Worm (Caenorhabditis elegans) whole organism, L2 larva: ENCODE data around the gene pps-1.

Experiments
- C34F6.9 ChIP-seq: fragments of 150-350 bp; optimal IDR thresholded peaks from 2 replicates; lab custom pipeline; 2014; ENCODE audit warnings: missing biosample characterization, missing genetic modification characterization
- F13H6.1 ChIP-seq: sonication (generic microtip); optimal IDR thresholded peaks from 2 replicates; lab custom pipeline; 2016; ENCODE audit warnings: missing genetic modification characterization, missing compliant biosample characterization
- R02D3.7 ChIP-seq: fragments of 150-350 bp; optimal IDR thresholded peaks from 2 replicates; lab custom pipeline; 2014; ENCODE audit warnings: missing biosample characterization, missing genetic modification characterization
- Y55F3AM.14 ChIP-seq: fragments of 200-800 bp; sonication (Bioruptor generic); optimal IDR thresholded peaks from 2 replicates; lab custom pipeline; 2018; ENCODE audit warnings: mild to moderate bottlenecking, missing genetic modification characterization, missing compliant biosample characterization
- alr-1 ChIP-seq: fragments of 150-350 bp; optimal IDR thresholded peaks from 2 replicates; lab custom pipeline; 2014; ENCODE audit warnings: missing biosample characterization, missing genetic modification characterization
- ama-1 ChIP-seq: fragments of 150-350 bp; optimal IDR thresholded peaks from 2 replicates; lab custom pipeline; 2018; ENCODE audit warnings: inconsistent platforms
- blmp-1 ChIP-seq: sonication (generic microtip); optimal IDR thresholded peaks from 2 replicates; lab custom pipeline; 2017; ENCODE audit warnings: missing genetic modification characterization, mild to moderate bottlenecking, missing compliant biosample characterization, antibody characterized with exemption, moderate library complexity; ENCODE audit not compliant: insufficient read depth
- ceh-16 ChIP-seq: fragments of 150-350 bp; optimal IDR thresholded peaks from 2 replicates; lab custom pipeline; 2014; ENCODE audit warnings: missing biosample characterization, missing genetic modification characterization
- ceh-82 ChIP-seq: fragments of 150-350 bp; optimal IDR thresholded peaks from 2 replicates; lab custom pipeline; 2014; ENCODE audit warnings: missing biosample characterization, missing genetic modification characterization
- crh-2 ChIP-seq: sonication (generic microtip); optimal IDR thresholded peaks from 2 replicates; lab custom pipeline; 2017; ENCODE audit warnings: missing biosample characterization, missing genetic modification characterization
- dmd-4 ChIP-seq: sonication (generic microtip); optimal IDR thresholded peaks from 2 replicates; lab custom pipeline; 2017; ENCODE audit warnings: missing biosample characterization, missing genetic modification characterization
- egl-27 ChIP-seq: sonication (generic microtip); optimal IDR thresholded peaks from 3 replicates; lab custom pipeline; 2017; ENCODE audit warnings: missing biosample characterization, missing genetic modification reagents, missing genetic modification characterization
- elt-1 ChIP-seq: fragments of 150-350 bp; optimal IDR thresholded peaks from 2 replicates; lab custom pipeline; 2014; ENCODE audit warnings: missing biosample characterization, missing genetic modification characterization
- gmeb-1 ChIP-seq: fragments of 150-350 bp; optimal IDR thresholded peaks from 2 replicates; lab custom pipeline; 2014; ENCODE audit warnings: missing biosample characterization, missing genetic modification characterization
- lin-11 ChIP-seq: fragments of 150-350 bp; sonication (generic microtip); optimal IDR thresholded peaks from 2 replicates; lab custom pipeline; 2014; ENCODE audit warnings: missing biosample characterization, missing genetic modification characterization, inconsistent platforms, mixed read lengths
- lin-39 ChIP-seq: fragments of 150-350 bp; optimal IDR thresholded peaks from 2 replicates; lab custom pipeline; 2014; ENCODE audit warnings: missing biosample characterization, missing genetic modification reagents, missing genetic modification characterization
- mab-5 ChIP-seq: fragments of 150-350 bp; optimal IDR thresholded peaks from 2 replicates; lab custom pipeline; 2014; ENCODE audit warnings: missing biosample characterization, missing genetic modification characterization
- mbf-1 ChIP-seq: sonication (generic microtip); optimal IDR thresholded peaks from 2 replicates; lab custom pipeline; 2017; ENCODE audit warnings: missing biosample characterization, missing genetic modification characterization
- nhr-10 ChIP-seq: sonication (generic microtip); optimal IDR thresholded peaks from 2 replicates; lab custom pipeline; 2017; ENCODE audit warnings: missing biosample characterization, missing genetic modification characterization
- nhr-11 ChIP-seq: fragments of 150-350 bp; optimal IDR thresholded peaks from 2 replicates; lab custom pipeline; 2014; ENCODE audit warnings: missing biosample characterization, missing genetic modification characterization
- nhr-129 ChIP-seq: fragments of 150-350 bp; optimal IDR thresholded peaks from 2 replicates; lab custom pipeline; 2014; ENCODE audit warnings: missing biosample characterization, missing genetic modification characterization
- nhr-21 ChIP-seq: fragments of 150-350 bp; optimal IDR thresholded peaks from 2 replicates; lab custom pipeline; 2014; ENCODE audit warnings: missing biosample characterization, missing genetic modification characterization
- nhr-23 ChIP-seq: fragments of 150-350 bp; optimal IDR thresholded peaks from 2 replicates; lab custom pipeline; 2014; ENCODE audit warnings: missing biosample characterization, missing genetic modification reagents, missing genetic modification characterization
- nhr-237 ChIP-seq: fragments of 150-350 bp; optimal IDR thresholded peaks from 2 replicates; lab custom pipeline; 2014; ENCODE audit warnings: missing biosample characterization, missing genetic modification characterization
- nhr-6 ChIP-seq: fragments of 150-350 bp; optimal IDR thresholded peaks from 2 replicates; lab custom pipeline; 2014; ENCODE audit warnings: missing biosample characterization, missing genetic modification characterization
- nhr-77 ChIP-seq: fragments of 150-350 bp; optimal IDR thresholded peaks from 2 replicates; lab custom pipeline; 2014; ENCODE audit warnings: missing biosample characterization, missing genetic modification characterization
- sem-4 ChIP-seq: fragments of 150-350 bp; optimal IDR thresholded peaks from 2 replicates; lab custom pipeline; 2014; ENCODE audit warnings: missing biosample characterization, missing genetic modification reagents, missing genetic modification characterization
- skn-1 ChIP-seq: sonication (generic microtip); optimal IDR thresholded peaks from 2 replicates; lab custom pipeline; 2017; ENCODE audit warnings: missing biosample characterization, missing genetic modification characterization
- sma-9 ChIP-seq, 2 experiments: fragments of 150-350 bp in 1 of 2; sonication (generic microtip) in 1 of 2; optimal IDR thresholded peaks; 2 replicates each; lab custom pipeline; 2014 to 2016; ENCODE audit warnings: missing genetic modification characterization in 2 of 2, mild to moderate bottlenecking in 1 of 2, missing biosample characterization in 1 of 2, missing compliant biosample characterization in 1 of 2, missing genetic modification reagents in 1 of 2, moderate library complexity in 1 of 2
- snpc-4 ChIP-seq: fragments of 150-350 bp; optimal IDR thresholded peaks from 2 replicates; lab custom pipeline; 2014; ENCODE audit warnings: missing biosample characterization, missing genetic modification characterization
- unc-55 ChIP-seq: fragments of 150-350 bp; sonication (generic microtip); optimal IDR thresholded peaks from 3 replicates; lab custom pipeline; 2014; ENCODE audit warnings: missing biosample characterization, missing genetic modification reagents, missing genetic modification characterization
- zag-1 ChIP-seq: fragments of 150-350 bp; optimal IDR thresholded peaks from 2 replicates; lab custom pipeline; 2014; ENCODE audit warnings: missing biosample characterization, missing genetic modification characterization
- ztf-1 ChIP-seq: fragments of 200-800 bp; sonication (Bioruptor generic); conservative IDR thresholded peaks from 2 replicates; pipeline ENCODE4 v1.3.6; 2022; ENCODE audit warnings: missing genetic modification characterization, missing compliant biosample characterization
- ztf-11 ChIP-seq: sonication (generic microtip); optimal IDR thresholded peaks from 2 replicates; lab custom pipeline; 2017; ENCODE audit warnings: missing biosample characterization, missing genetic modification characterization

pps-1 gene

DNA sequence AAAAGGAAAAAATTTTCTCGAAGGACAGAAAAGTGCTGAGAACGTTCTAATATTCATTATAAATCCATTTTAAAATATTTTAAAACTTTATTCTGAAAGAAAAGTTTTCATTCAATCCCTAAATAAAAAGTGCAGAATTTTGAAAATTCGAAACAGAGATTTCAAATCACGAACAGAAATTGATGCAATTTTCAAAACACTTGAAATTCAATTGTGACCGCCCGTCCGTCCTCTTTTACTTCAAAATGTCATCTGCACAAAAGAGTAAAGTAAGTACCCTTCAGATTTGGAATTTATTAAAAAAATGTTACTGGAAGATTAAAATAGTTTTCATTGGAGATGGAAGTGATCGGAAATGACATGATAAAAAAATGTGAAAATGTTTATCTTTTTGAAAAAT, 26.7 kb downstream of the pps-1 start:
- TF ChIP-seq Y55F3AM.14, result no peak
- no peak for TF ChIP-seq sem-4 (tag; lab: Kevin White, UChicago)
- no peak for TF ChIP-seq mbf-1 (tag; lab: Kevin White, UChicago)
- TF ChIP-seq F13H6.1 (tag; lab: Kevin White, UChicago), result no peak
- no peak for TF ChIP-seq crh-2 (tag; lab: Kevin White, UChicago)
- no peak for TF ChIP-seq ama-1 (lab: Kevin White, UChicago)
- no peak for TF ChIP-seq zag-1 (tag; lab: Kevin White, UChicago)
- no peak for TF ChIP-seq nhr-77 (tag; lab: Kevin White, UChicago)
- TF ChIP-seq C34F6.9, result no peak
- TF ChIP-seq lin-11, result no peak
- TF ChIP-seq dmd-4, result no peak
- TF ChIP-seq skn-1, result no peak
- TF ChIP-seq R02D3.7, result no peak
- no peak for TF ChIP-seq ztf-11 (tag; lab: Kevin White, UChicago)
- TF ChIP-seq lin-39 (tag; lab: Kevin White, UChicago), result no peak
- no peak for TF ChIP-seq elt-1
- no peak for TF ChIP-seq ztf-1 (GFP tag; lab: Robert Waterston, UW)

DNA sequence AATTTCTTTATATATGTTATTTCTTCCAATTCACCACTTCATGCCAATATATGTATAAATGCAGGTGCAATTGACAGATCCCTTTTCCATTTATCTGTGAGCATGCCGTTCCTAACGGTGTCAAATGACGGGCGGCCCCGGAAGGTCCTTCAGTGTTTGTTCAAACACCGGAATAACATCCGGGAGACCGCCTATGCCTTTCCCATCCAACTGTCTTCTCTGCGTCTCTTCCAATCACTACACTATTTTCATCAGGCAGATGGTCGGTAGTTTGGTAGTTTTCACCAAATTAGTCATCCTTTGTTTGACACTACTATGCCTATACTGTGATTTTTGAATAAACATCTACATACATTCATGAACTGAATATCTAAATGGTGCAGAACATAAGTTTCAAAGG, 28.8 kb downstream of the pps-1 start:
- no peak for TF ChIP-seq nhr-23 (tag; lab: Kevin White, UChicago)

DNA sequence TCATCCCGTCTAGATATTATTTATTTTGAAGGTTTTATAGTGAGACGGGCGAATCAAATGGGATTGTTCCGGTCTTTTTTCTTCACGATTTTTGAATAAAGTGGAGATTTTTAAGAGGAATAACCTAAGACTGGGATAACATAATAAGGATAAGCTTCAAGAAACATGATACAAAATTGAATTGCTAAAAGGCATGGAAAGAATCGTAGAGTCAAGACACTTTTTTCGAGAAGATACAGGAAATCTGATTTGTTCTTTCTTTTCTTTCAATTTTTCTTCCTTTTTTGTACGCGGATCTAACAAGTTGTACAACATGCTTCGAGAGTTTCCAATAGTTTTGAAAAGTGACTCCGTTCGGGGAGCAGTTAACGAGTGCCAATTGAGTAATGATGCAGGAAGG, 29.7 kb downstream of the pps-1 start:
- TF ChIP-seq sma-9 (GFP tag; optimal IDR thresholded peaks at IDR 0.05; lab: Kevin White, UChicago), result no peak
- no peak for TF ChIP-seq sma-9 (tag; optimal IDR thresholded peaks at IDR 0.05; lab: Kevin White, UChicago)
- TF ChIP-seq nhr-237 (tag; lab: Kevin White, UChicago), result no peak
- TF ChIP-seq snpc-4, result no peak
- no peak for TF ChIP-seq ceh-82 (tag; lab: Kevin White, UChicago)

DNA sequence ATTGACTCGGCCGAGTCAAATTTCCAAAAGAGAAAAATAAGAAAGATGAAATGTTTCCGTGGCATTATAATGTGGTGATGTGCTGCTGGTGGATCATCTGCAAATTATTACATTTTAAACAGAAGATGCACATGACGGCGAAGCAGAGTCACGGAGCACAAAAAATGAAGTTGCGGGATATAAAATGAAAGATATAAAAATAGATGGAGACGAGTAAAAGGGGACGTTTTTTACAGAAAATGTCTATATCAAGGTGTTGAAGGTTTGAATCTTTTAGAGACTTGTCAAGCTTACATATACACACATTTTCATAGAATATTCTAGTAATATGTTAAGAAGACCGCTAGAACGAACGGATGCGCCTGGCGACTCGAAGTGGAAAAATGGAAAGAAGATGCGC, 32.5 kb downstream of the pps-1 start, which contains the start of gene ptrg-1:
TSS of gene ptrg-1 (minus strand) at position 101 of the 400 bp plus-strand sequence.
- no peak for TF ChIP-seq lin-39 (tag; lab: Kevin White, UChicago)
- TF ChIP-seq ama-1 (lab: Kevin White, UChicago), result no peak
- TF ChIP-seq nhr-129, result no peak

DNA sequence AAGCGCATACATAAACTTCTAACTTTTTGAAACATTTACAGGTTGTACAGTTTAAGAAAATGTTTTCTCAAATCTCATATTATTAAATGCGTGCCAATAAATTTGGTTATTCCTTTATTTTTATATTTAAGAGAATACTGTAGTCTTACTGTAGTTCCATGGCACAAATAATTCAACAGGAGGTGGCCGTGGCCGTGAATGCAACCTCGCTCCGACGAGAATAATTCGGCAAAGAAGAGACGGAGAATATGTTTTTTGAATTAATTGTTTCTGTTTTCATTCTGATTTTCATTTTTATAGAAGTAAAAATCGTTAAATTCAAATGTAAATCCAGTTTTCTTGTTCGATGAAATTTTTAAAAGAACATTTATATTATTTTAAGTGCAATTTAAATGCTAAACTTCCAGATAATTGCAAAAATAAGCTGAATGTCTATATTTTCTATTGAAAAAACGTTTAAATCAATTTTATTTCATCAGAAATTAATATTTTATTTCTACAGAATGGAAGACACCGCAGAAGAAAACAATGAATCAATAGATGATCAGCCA, 35.6 kb downstream of the pps-1 start, which contains the start of gene gon-4:
TSS of gene gon-4 (plus strand) at position 501 of the 551 bp plus-strand sequence.
- no peak for TF ChIP-seq unc-55 (GFP tag; lab: Kevin White, UChicago)
- no peak for TF ChIP-seq gmeb-1
- TF ChIP-seq C34F6.9, result no peak
- no peak for TF ChIP-seq nhr-6 (tag; lab: Kevin White, UChicago)
- no peak for TF ChIP-seq mab-5 (tag; lab: Kevin White, UChicago)
- no peak for TF ChIP-seq nhr-21
- TF ChIP-seq R02D3.7, result no peak
- TF ChIP-seq alr-1 (tag; lab: Kevin White, UChicago), result no peak
- TF ChIP-seq mbf-1 (tag; lab: Kevin White, UChicago), result no peak
- TF ChIP-seq nhr-10, result no peak
- TF ChIP-seq ceh-82 (tag; lab: Kevin White, UChicago), result no peak
- TF ChIP-seq nhr-237 (tag; lab: Kevin White, UChicago), result no peak

DNA sequence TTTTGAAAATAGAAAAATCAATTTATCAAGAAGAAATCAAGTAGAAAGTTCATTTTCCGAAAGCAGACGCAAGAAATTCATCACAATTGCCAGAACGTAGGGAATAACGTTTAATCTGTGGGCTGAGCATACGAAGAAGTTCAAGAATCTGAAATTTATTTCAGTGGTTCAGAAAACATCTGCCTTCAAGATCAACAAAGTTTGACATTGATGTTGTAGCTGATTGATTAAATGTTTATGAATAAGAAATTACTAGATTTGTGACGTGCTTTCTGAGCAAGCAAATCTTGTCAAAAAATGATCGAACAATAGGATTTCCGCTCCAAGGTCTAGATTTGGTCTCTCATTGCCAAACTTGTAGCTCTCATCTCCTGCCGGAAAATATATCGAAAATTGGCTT, 44.4 kb downstream of the pps-1 start, which contains the start of gene K04D7.6:
TSS of gene K04D7.6 (minus strand) at position 101 of the 400 bp plus-strand sequence.
- no peak for TF ChIP-seq nhr-6 (tag; lab: Kevin White, UChicago)
- TF ChIP-seq ama-1 (lab: Kevin White, UChicago), result no peak
- TF ChIP-seq Y55F3AM.14, result no peak
- TF ChIP-seq F13H6.1 (tag; lab: Kevin White, UChicago), result no peak
- TF ChIP-seq nhr-23 (tag; lab: Kevin White, UChicago), result no peak
- no peak for TF ChIP-seq nhr-129
- no peak for TF ChIP-seq sem-4 (tag; lab: Kevin White, UChicago)
- TF ChIP-seq blmp-1 (tag; lab: Kevin White, UChicago), result no peak
- TF ChIP-seq crh-2 (tag; lab: Kevin White, UChicago), result no peak
- no peak for TF ChIP-seq R02D3.7
- TF ChIP-seq ceh-16 (tag; lab: Kevin White, UChicago), result no peak
- no peak for TF ChIP-seq nhr-11
- TF ChIP-seq snpc-4, result no peak
- TF ChIP-seq C34F6.9, result no peak
- TF ChIP-seq mab-5 (tag; lab: Kevin White, UChicago), result no peak
- no peak for TF ChIP-seq egl-27 (tag; lab: Kevin White, UChicago)
- TF ChIP-seq ceh-82 (tag; lab: Kevin White, UChicago), result no peak
- no peak for TF ChIP-seq mbf-1 (tag; lab: Kevin White, UChicago)
